Fruit fly (Drosophila melanogaster) whole organism, prepupa: ENCODE measurements around the gene CG5157.

Experiments used
- Blimp-1 ChIP-seq: fragments of 200-800 bp; sonication (Bioruptor generic); optimal IDR thresholded peaks from 3 replicates; lab custom pipeline; 2017; ENCODE audit warnings: missing biosample characterization, missing genetic modification characterization, mild to moderate bottlenecking, moderate library complexity, missing genetic modification reagents
- CG10631 ChIP-seq: fragments of 200-800 bp; sonication (Bioruptor generic); optimal IDR thresholded peaks from 2 replicates; lab custom pipeline; 2016; ENCODE audit warnings: missing biosample characterization, missing genetic modification characterization
- CG10669 ChIP-seq: fragments of 200-800 bp; sonication (Bioruptor generic); optimal IDR thresholded peaks from 3 replicates; lab custom pipeline; 2018; ENCODE audit warnings: missing biosample characterization, mild to moderate bottlenecking, missing genetic modification characterization, moderate library complexity
- CG11762 ChIP-seq: fragments of 200-800 bp; sonication (Bioruptor generic); optimal IDR thresholded peaks from 3 replicates; lab custom pipeline; 2016; ENCODE audit warnings: missing biosample characterization, missing genetic modification characterization; ENCODE audit not compliant: insufficient read depth
- CG11902 ChIP-seq: fragments of 200-800 bp; sonication (Bioruptor generic); optimal IDR thresholded peaks from 3 replicates; lab custom pipeline; 2016; ENCODE audit warnings: missing biosample characterization, missing genetic modification characterization
- CG1621 ChIP-seq: fragments of 200-800 bp; sonication (Bioruptor generic); optimal IDR thresholded peaks from 3 replicates; lab custom pipeline; 2018; ENCODE audit warnings: missing biosample characterization, mild to moderate bottlenecking, missing genetic modification characterization
- CG3032 ChIP-seq: fragments of 200-800 bp; optimal IDR thresholded peaks from 2 replicates; lab custom pipeline; 2019; ENCODE audit warnings: missing biosample characterization, mild to moderate bottlenecking, missing genetic modification characterization, moderate library complexity
- CG31627 ChIP-seq: fragments of 200-800 bp; sonication (Bioruptor generic); optimal IDR thresholded peaks from 3 replicates; lab custom pipeline; 2016; ENCODE audit warnings: missing biosample characterization, missing genetic modification characterization
- CG34406 ChIP-seq: fragments of 200-800 bp; sonication (Bioruptor generic); optimal IDR thresholded peaks from 3 replicates; lab custom pipeline; 2016; ENCODE audit warnings: missing biosample characterization, missing genetic modification characterization
- CG4318 ChIP-seq: fragments of 200-800 bp; sonication (Bioruptor generic); optimal IDR thresholded peaks from 3 replicates; lab custom pipeline; 2017; ENCODE audit warnings: missing biosample characterization, mild to moderate bottlenecking, missing genetic modification characterization
- CG6163 ChIP-seq: fragments of 200-800 bp; sonication (Bioruptor generic); IDR thresholded peaks from 3 replicates; pipeline ENCODE4 v1.3.6; 2022; ENCODE audit warnings: missing biosample characterization, missing genetic modification characterization
- CG6808 ChIP-seq: fragments of 200-800 bp; sonication (Bioruptor generic); optimal IDR thresholded peaks from 3 replicates; lab custom pipeline; 2017; ENCODE audit warnings: missing biosample characterization, missing genetic modification characterization, mild to moderate bottlenecking, moderate library complexity, missing genetic modification reagents
- CG6854 ChIP-seq: fragments of 200-800 bp; sonication (Bioruptor generic); optimal IDR thresholded peaks from 2 replicates; lab custom pipeline; 2017; ENCODE audit warnings: missing biosample characterization, mild to moderate bottlenecking, missing genetic modification characterization
- CG7368 ChIP-seq: fragments of 200-800 bp; sonication (Bioruptor generic); optimal IDR thresholded peaks from 3 replicates; lab custom pipeline; 2016; ENCODE audit warnings: missing biosample characterization, missing genetic modification characterization
- CG8119 ChIP-seq: fragments of 200-800 bp; sonication (Bioruptor generic); IDR thresholded peaks from 3 replicates; pipeline ENCODE4 v1.3.6; 2022; ENCODE audit warnings: missing biosample characterization, missing genetic modification characterization
- CG8319 ChIP-seq: fragments of 200-800 bp; sonication (Bioruptor generic); optimal IDR thresholded peaks from 3 replicates; lab custom pipeline; 2016; ENCODE audit warnings: missing biosample characterization, missing genetic modification characterization
- CG8632 ChIP-seq: fragments of 200-800 bp; sonication (Bioruptor generic); optimal IDR thresholded peaks from 3 replicates; lab custom pipeline; 2016; ENCODE audit warnings: missing biosample characterization, missing genetic modification characterization
- CG9139 ChIP-seq: fragments of 200-800 bp; sonication (Bioruptor generic); optimal IDR thresholded peaks from 3 replicates; lab custom pipeline; 2017; ENCODE audit warnings: missing biosample characterization, mild to moderate bottlenecking, missing genetic modification characterization
- Eip75B ChIP-seq: fragments of 200-800 bp; sonication (Bioruptor generic); optimal IDR thresholded peaks from 3 replicates; lab custom pipeline; 2016; ENCODE audit warnings: missing biosample characterization, missing genetic modification characterization
- Eip78C ChIP-seq: fragments of 200-800 bp; sonication (Bioruptor generic); peaks from one replicate; lab custom pipeline; 2016; ENCODE audit warnings: missing biosample characterization, missing genetic modification characterization
- Eip93F ChIP-seq: fragments of 200-800 bp; sonication (Bioruptor generic); optimal IDR thresholded peaks from 2 replicates; lab custom pipeline; 2016; ENCODE audit warnings: missing biosample characterization, mild to moderate bottlenecking, missing genetic modification characterization
- Ets96B ChIP-seq: fragments of 200-800 bp; optimal IDR thresholded peaks from 2 replicates; lab custom pipeline; 2019; ENCODE audit warnings: missing biosample characterization, mild to moderate bottlenecking, missing genetic modification characterization, moderate library complexity
- Hr38 ChIP-seq: sonication (Bioruptor generic); optimal IDR thresholded peaks from 2 replicates; lab custom pipeline; 2016; ENCODE audit warnings: missing biosample characterization, missing genetic modification characterization
- Hr39 ChIP-seq: fragments of 200-800 bp; sonication (Bioruptor generic); optimal IDR thresholded peaks from 2 replicates; lab custom pipeline; 2016; ENCODE audit warnings: missing biosample characterization, missing genetic modification characterization
- Hr4 ChIP-seq: fragments of 200-800 bp; sonication (Bioruptor generic); optimal IDR thresholded peaks from 3 replicates; lab custom pipeline; 2016; ENCODE audit warnings: missing biosample characterization, missing genetic modification characterization
- Lpt ChIP-seq: fragments of 200-800 bp; sonication (Bioruptor generic); optimal IDR thresholded peaks from 3 replicates; lab custom pipeline; 2016; ENCODE audit warnings: missing biosample characterization, missing genetic modification characterization
- Met ChIP-seq: fragments of 200-800 bp; sonication (Bioruptor generic); optimal IDR thresholded peaks from 3 replicates; lab custom pipeline; 2016; ENCODE audit warnings: missing biosample characterization, missing genetic modification characterization
- Smox ChIP-seq: fragments of 200-800 bp; sonication (Bioruptor generic); optimal IDR thresholded peaks from 3 replicates; lab custom pipeline; 2016; ENCODE audit warnings: missing biosample characterization, missing genetic modification characterization
- Sox102F ChIP-seq: fragments of 200-800 bp; sonication (Bioruptor generic); optimal IDR thresholded peaks from 2 replicates; lab custom pipeline; 2016; ENCODE audit warnings: missing biosample characterization, mild to moderate bottlenecking, missing genetic modification characterization
- Sox15 ChIP-seq: fragments of 200-800 bp; sonication (Bioruptor generic); optimal IDR thresholded peaks from 3 replicates; lab custom pipeline; 2016; ENCODE audit warnings: missing biosample characterization, missing genetic modification characterization
- achi ChIP-seq: fragments of 200-800 bp; sonication (Bioruptor generic); optimal IDR thresholded peaks from 3 replicates; lab custom pipeline; 2016; ENCODE audit warnings: missing biosample characterization, missing genetic modification characterization
- cyc ChIP-seq: fragments of 200-800 bp; sonication (Bioruptor generic); optimal IDR thresholded peaks from 3 replicates; lab custom pipeline; 2016; ENCODE audit warnings: missing biosample characterization, missing genetic modification characterization
- dac ChIP-seq: fragments of 200-800 bp; sonication (Bioruptor generic); optimal IDR thresholded peaks from 2 replicates; lab custom pipeline; 2017; ENCODE audit warnings: missing biosample characterization, mild to moderate bottlenecking, missing genetic modification characterization
- dsx ChIP-seq: fragments of 200-800 bp; optimal IDR thresholded peaks from 3 replicates; lab custom pipeline; 2019; ENCODE audit warnings: missing biosample characterization, mild to moderate bottlenecking, missing genetic modification characterization, moderate library complexity; ENCODE audit not compliant: poor library complexity, severe bottlenecking
- esn ChIP-seq: fragments of 200-800 bp; sonication (Bioruptor generic); optimal IDR thresholded peaks from 2 replicates; lab custom pipeline; 2016; ENCODE audit warnings: missing biosample characterization, mild to moderate bottlenecking, missing genetic modification characterization, moderate library complexity
- fd85E ChIP-seq: fragments of 200-800 bp; sonication (Bioruptor generic); optimal IDR thresholded peaks from 3 replicates; lab custom pipeline; 2016; ENCODE audit warnings: missing biosample characterization, missing genetic modification characterization
- fkh ChIP-seq: fragments of 200-800 bp; sonication (Bioruptor generic); optimal IDR thresholded peaks from 3 replicates; lab custom pipeline; 2017; ENCODE audit warnings: missing biosample characterization, mild to moderate bottlenecking, missing genetic modification characterization, moderate library complexity
- net ChIP-seq: fragments of 200-800 bp; sonication (Bioruptor generic); optimal IDR thresholded peaks from 3 replicates; lab custom pipeline; 2016; ENCODE audit warnings: missing biosample characterization, missing genetic modification characterization
- salr ChIP-seq, 2 experiments: fragments of 200-800 bp; sonication (Bioruptor generic); optimal IDR thresholded peaks; 3 replicates each; lab custom pipeline; 2016 to 2018; ENCODE audit warnings: missing biosample characterization in 2 of 2, missing genetic modification characterization in 2 of 2, mild to moderate bottlenecking in 1 of 2
- spab ChIP-seq: fragments of 200-800 bp; sonication (Bioruptor generic); optimal IDR thresholded peaks from 2 replicates; lab custom pipeline; 2017; ENCODE audit warnings: missing biosample characterization, mild to moderate bottlenecking, missing genetic modification characterization, missing genetic modification reagents
- ss ChIP-seq, 2 experiments: fragments of 200-800 bp; sonication (Bioruptor generic); optimal IDR thresholded peaks; 2 replicates in 1 of 2; 3 replicates in 1 of 2; lab custom pipeline; 2017 to 2018; ENCODE audit warnings: mild to moderate bottlenecking in 2 of 2, missing biosample characterization in 2 of 2, missing genetic modification characterization in 2 of 2, moderate library complexity in 1 of 2
- svp ChIP-seq: fragments of 200-800 bp; sonication (Bioruptor generic); peaks from one replicate; lab custom pipeline; 2016; ENCODE audit warnings: missing biosample characterization, missing genetic modification characterization
- topi ChIP-seq: fragments of 200-800 bp; sonication (Bioruptor generic); optimal IDR thresholded peaks from 3 replicates; lab custom pipeline; 2016; ENCODE audit warnings: missing biosample characterization, missing genetic modification characterization
- vri ChIP-seq: fragments of 200-800 bp; sonication (Bioruptor generic); optimal IDR thresholded peaks from 3 replicates; lab custom pipeline; 2016; ENCODE audit warnings: missing biosample characterization, mild to moderate bottlenecking, missing genetic modification characterization

Gene CG5157

DNA sequence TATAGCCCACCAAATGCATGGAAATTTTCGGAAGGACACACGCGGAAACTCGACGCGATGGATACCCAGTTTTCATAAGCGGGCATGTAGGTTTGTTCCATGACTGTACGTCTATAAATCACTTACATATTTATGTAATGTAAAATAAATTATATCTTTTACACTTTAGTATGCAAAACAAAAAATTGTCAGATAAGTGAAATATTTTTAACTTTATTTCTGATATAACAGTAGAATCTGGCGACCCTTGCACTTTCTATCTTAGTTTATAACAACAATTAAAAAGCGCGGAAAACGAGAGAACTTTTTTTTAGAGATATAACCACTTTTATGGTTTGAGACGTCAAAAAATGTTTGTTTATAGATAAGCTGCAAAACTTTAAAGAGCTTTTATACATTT is 40.1 kb upstream of the CG5157 start:
- TF ChIP-seq Eip75B (GFP tag; lab: Kevin White, UChicago): no peak
- TF ChIP-seq dsx (GFP tag; lab: Kevin White, UChicago): no peak
- no peak for TF ChIP-seq Ets96B (tag; lab: Kevin White, UChicago)
- no peak for TF ChIP-seq fkh (GFP tag; lab: Kevin White, UChicago)
- TF ChIP-seq CG8119 (GFP tag; lab: Robert Waterston, UW): no peak
- no peak for TF ChIP-seq spab (GFP tag; lab: Kevin White, UChicago)
- no peak for TF ChIP-seq salr (GFP tag; optimal IDR thresholded peaks at IDR 0.05; lab: Kevin White, UChicago)

- TF ChIP-seq CG8632 (GFP tag; lab: Kevin White, UChicago) (peak; percentile 12), Eip75B (GFP tag; lab: Kevin White, UChicago) (peak; percentile 4), CG6163 (GFP tag; lab: Robert Waterston, UW) (peak; percentile 40; the same call in 1 of the 3 replicates), CG7368 (peak; percentile 3), CG34406 (GFP tag; lab: Kevin White, UChicago) (peak; percentile 0), svp (GFP tag; lab: Kevin White, UChicago) (peak; percentile 15), CG31627 (no peak), CG8319 (GFP tag; lab: Kevin White, UChicago) (no peak), CG4318 (no peak), Sox102F (GFP tag; lab: Kevin White, UChicago) (peak; percentile 23), dsx (GFP tag; lab: Kevin White, UChicago) (peak; percentile 10), achi (peak; percentile 11), fd85E (GFP tag; lab: Kevin White, UChicago) (no peak), CG6854 (GFP tag; lab: Kevin White, UChicago) (no peak), Eip93F (GFP tag; lab: Kevin White, UChicago) (no peak), CG10631 (peak; percentile 24), spab (GFP tag; lab: Kevin White, UChicago) (peak; percentile 14), esn (GFP tag; lab: Kevin White, UChicago) (no peak), topi (peak; percentile 10), ss (GFP tag; optimal IDR thresholded peaks at IDR 0.05; lab: Kevin White, UChicago) (peak in 1 of 2 experiments; percentile 22), CG6808 (GFP tag; lab: Kevin White, UChicago) (peak; percentile 55), CG3032 (tag; lab: Kevin White, UChicago) (peak; percentile 30), Ets96B (tag; lab: Kevin White, UChicago) (peak; percentile 6), Smox (GFP tag; lab: Kevin White, UChicago) (no peak), CG9139 (GFP tag; lab: Kevin White, UChicago) (no peak), Hr38 (no peak), Eip78C (GFP tag; lab: Kevin White, UChicago) (peak; percentile 79), CG10669 (GFP tag; lab: Kevin White, UChicago) (peak; percentile 43), Blimp-1 (GFP tag; lab: Kevin White, UChicago) (peak; percentile 22)
Measured at dm6 chr3L:16177309-16177708, 39.6 kb upstream of the CG5157 start.

dm6 chr3L:16176492-16176891 is 38.8 kb upstream of the CG5157 start:
- peak; percentile 26 for TF ChIP-seq CG1621 (tag; lab: Kevin White, UChicago)
- peak; percentile 28 for TF ChIP-seq Hr4
- TF ChIP-seq Lpt: no peak
- peak; percentile 33 to 58 for TF ChIP-seq salr (GFP tag; optimal IDR thresholded peaks at IDR 0.05; lab: Kevin White, UChicago)
- peak; percentile 79 for TF ChIP-seq dsx (GFP tag; lab: Kevin White, UChicago)
- TF ChIP-seq achi: peak; percentile 49
- TF ChIP-seq CG6163 (GFP tag; lab: Robert Waterston, UW): no peak
- no peak for TF ChIP-seq CG8119 (GFP tag; lab: Robert Waterston, UW)
- peak; percentile 62 for TF ChIP-seq CG34406 (GFP tag; lab: Kevin White, UChicago)
- peak; percentile 60 for TF ChIP-seq Sox102F (GFP tag; lab: Kevin White, UChicago)
- peak; percentile 32 for TF ChIP-seq CG8319 (GFP tag; lab: Kevin White, UChicago)
- no peak for TF ChIP-seq Eip93F (GFP tag; lab: Kevin White, UChicago)
- TF ChIP-seq Hr38: no peak
- peak; percentile 3 for TF ChIP-seq CG7368
- TF ChIP-seq Hr39 (GFP tag; lab: Kevin White, UChicago): peak; percentile 50
- TF ChIP-seq net: peak; percentile 51
- peak; percentile 68 for TF ChIP-seq Eip75B (GFP tag; lab: Kevin White, UChicago)
- TF ChIP-seq cyc (GFP tag; lab: Kevin White, UChicago): peak; percentile 61
- TF ChIP-seq Sox15 (GFP tag; lab: Kevin White, UChicago): peak; percentile 57
- TF ChIP-seq CG6808 (GFP tag; lab: Kevin White, UChicago): peak; percentile 66
- peak; percentile 86 for TF ChIP-seq svp (GFP tag; lab: Kevin White, UChicago)
- TF ChIP-seq fd85E (GFP tag; lab: Kevin White, UChicago): no peak
- TF ChIP-seq Met (GFP tag; lab: Kevin White, UChicago): peak; percentile 78
- TF ChIP-seq CG4318: no peak
- TF ChIP-seq CG10631: peak; percentile 73
- peak; percentile 57 for TF ChIP-seq CG11762 (GFP tag; lab: Kevin White, UChicago)
- TF ChIP-seq dac: no peak
- TF ChIP-seq Eip78C (GFP tag; lab: Kevin White, UChicago): peak; percentile 96
- TF ChIP-seq CG11902 (GFP tag; lab: Kevin White, UChicago): peak; percentile 29
- peak; percentile 36 for TF ChIP-seq vri (GFP tag; lab: Kevin White, UChicago)
